Fruit fly (Drosophila melanogaster) whole organism, prepupa: ENCODE data around the gene defl.

ENCODE experiments used
- CG10631 ChIP-seq: fragments of 200-800 bp; sonication (Bioruptor generic); optimal IDR thresholded peaks from 2 replicates; lab custom pipeline; 2016; ENCODE audit warnings: missing biosample characterization, missing genetic modification characterization
- Eip75B ChIP-seq: fragments of 200-800 bp; sonication (Bioruptor generic); optimal IDR thresholded peaks from 3 replicates; lab custom pipeline; 2016; ENCODE audit warnings: missing biosample characterization, missing genetic modification characterization
- Eip78C ChIP-seq: fragments of 200-800 bp; sonication (Bioruptor generic); peaks from one replicate; lab custom pipeline; 2016; ENCODE audit warnings: missing biosample characterization, missing genetic modification characterization
- Sox102F ChIP-seq: fragments of 200-800 bp; sonication (Bioruptor generic); optimal IDR thresholded peaks from 2 replicates; lab custom pipeline; 2016; ENCODE audit warnings: missing biosample characterization, mild to moderate bottlenecking, missing genetic modification characterization
- Sox14 ChIP-seq: fragments of 200-800 bp; sonication (Bioruptor generic); optimal IDR thresholded peaks from 3 replicates; lab custom pipeline; 2016; ENCODE audit warnings: missing biosample characterization, missing genetic modification characterization
- eg ChIP-seq: fragments of 200-800 bp; sonication (Bioruptor generic); IDR thresholded peaks from 3 replicates; pipeline ENCODE4 v1.3.6; 2022; ENCODE audit warnings: missing biosample characterization, missing genetic modification characterization

DNA sequence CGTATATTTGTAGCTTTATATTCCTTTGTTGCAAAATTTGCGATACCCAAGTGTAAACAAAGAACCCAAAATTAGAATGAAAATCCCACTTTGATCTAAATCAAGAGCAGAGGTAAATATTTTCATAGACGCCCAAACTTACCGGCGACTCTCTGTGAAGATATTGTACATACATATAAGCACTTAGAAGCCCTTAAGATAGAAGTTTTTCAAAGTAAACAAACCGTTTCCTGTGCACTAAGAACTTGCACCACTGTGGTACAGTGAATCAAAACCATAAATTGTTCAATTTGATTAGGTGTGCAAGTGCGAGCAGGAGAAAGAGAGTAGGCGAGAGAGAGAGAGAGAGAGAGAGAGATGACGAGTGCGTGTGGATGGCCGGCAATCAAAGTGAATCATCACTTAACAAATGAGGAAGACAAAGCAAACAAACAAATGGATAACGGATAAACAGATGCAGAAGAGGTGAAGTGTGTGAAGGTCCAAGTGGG is 45.2 kb upstream of the defl start:
- TF ChIP-seq Sox102F (no peak), eg (no peak), Eip78C (GFP tag; lab: Kevin White, UChicago) (peak; percentile 87), Sox14 (GFP tag; lab: Kevin White, UChicago) (peak; percentile 90), CG10631 (GFP tag; lab: Kevin White, UChicago) (peak; percentile 10), Eip75B (GFP tag; lab: Kevin White, UChicago) (no peak)
